Fruit fly (Drosophila melanogaster) whole organism, embryonic: ENCODE data around the gene Nos.

Experiments used
- Abd-B ChIP-seq: fragments of 200-800 bp; sonication (Bioruptor generic); optimal IDR thresholded peaks from 2 replicates; lab custom pipeline; 2018; ENCODE audit warnings: missing biosample characterization, mild to moderate bottlenecking, missing genetic modification characterization, moderate library complexity
- Aef1 ChIP-seq: fragments of 200-800 bp; sonication (Bioruptor generic); IDR thresholded peaks from 3 replicates; pipeline ENCODE4 v1.3.6; 2022; ENCODE audit warnings: missing biosample characterization, missing genetic modification characterization
- BtbVII ChIP-seq: fragments of 200-800 bp; sonication (Bioruptor generic); optimal IDR thresholded peaks from 3 replicates; lab custom pipeline; 2017; ENCODE audit warnings: missing biosample characterization, mild to moderate bottlenecking, missing genetic modification characterization
- CG11398 ChIP-seq: fragments of 200-800 bp; sonication (Bioruptor generic); optimal IDR thresholded peaks from 2 replicates; lab custom pipeline; 2016; ENCODE audit warnings: missing biosample characterization, missing genetic modification characterization
- CG1529 ChIP-seq: fragments of 200-800 bp; sonication (Bioruptor generic); optimal IDR thresholded peaks from 3 replicates; lab custom pipeline; 2018; ENCODE audit warnings: missing biosample characterization, missing genetic modification characterization
- CG15601 ChIP-seq: fragments of 200-800 bp; sonication (Bioruptor generic); optimal IDR thresholded peaks from 3 replicates; lab custom pipeline; 2019; ENCODE audit warnings: missing biosample characterization, mild to moderate bottlenecking, missing genetic modification characterization, moderate library complexity
- CG17568 ChIP-seq: fragments of 200-800 bp; sonication (Bioruptor generic); optimal IDR thresholded peaks from 2 replicates; lab custom pipeline; 2018; ENCODE audit warnings: missing biosample characterization, mild to moderate bottlenecking, missing genetic modification characterization, moderate library complexity
- CG3065 ChIP-seq: fragments of 200-800 bp; sonication (Bioruptor generic); optimal IDR thresholded peaks from 2 replicates; lab custom pipeline; 2016; ENCODE audit warnings: missing biosample characterization, missing genetic modification characterization
- CG31224 ChIP-seq: fragments of 200-800 bp; sonication (Bioruptor generic); IDR thresholded peaks from 2 replicates; pipeline ENCODE4 v1.3.6; 2022; ENCODE audit warnings: missing biosample characterization, missing genetic modification characterization
- CG3838 ChIP-seq: fragments of 200-800 bp; sonication (Bioruptor generic); optimal IDR thresholded peaks from 3 replicates; lab custom pipeline; 2016; ENCODE audit warnings: missing biosample characterization, missing genetic modification characterization
- CG4282 ChIP-seq: fragments of 200-800 bp; sonication (Bioruptor generic); optimal IDR thresholded peaks from 2 replicates; lab custom pipeline; 2016; ENCODE audit warnings: missing biosample characterization, missing genetic modification characterization
- CG6175 ChIP-seq: fragments of 200-800 bp; sonication (Bioruptor generic); IDR thresholded peaks from 3 replicates; pipeline ENCODE4 v1.3.6; 2022; ENCODE audit warnings: missing biosample characterization, missing genetic modification characterization
- CG6254 ChIP-seq: fragments of 200-800 bp; sonication (Bioruptor generic); optimal IDR thresholded peaks from 3 replicates; lab custom pipeline; 2017; ENCODE audit warnings: mild to moderate bottlenecking, missing biosample characterization, missing genetic modification reagents, missing genetic modification characterization
- CG6765 ChIP-seq: fragments of 200-800 bp; sonication (Bioruptor generic); optimal IDR thresholded peaks from 3 replicates; lab custom pipeline; 2017; ENCODE audit warnings: missing biosample characterization, mild to moderate bottlenecking, missing genetic modification characterization
- CG7786 ChIP-seq: fragments of 200-800 bp; sonication (Bioruptor generic); optimal IDR thresholded peaks from 2 replicates; lab custom pipeline; 2016; ENCODE audit warnings: missing biosample characterization, missing genetic modification characterization
- CG9437 ChIP-seq: fragments of 200-800 bp; sonication (Bioruptor generic); optimal IDR thresholded peaks from 2 replicates; lab custom pipeline; 2018; ENCODE audit warnings: missing biosample characterization, mild to moderate bottlenecking, missing genetic modification characterization
- Ets65A ChIP-seq: fragments of 200-800 bp; sonication (Bioruptor generic); peaks from one replicate; lab custom pipeline; 2016; ENCODE audit warnings: missing biosample characterization, missing genetic modification characterization
- Fer1 ChIP-seq: fragments of 200-800 bp; sonication (Bioruptor generic); optimal IDR thresholded peaks from 2 replicates; lab custom pipeline; 2017; ENCODE audit warnings: missing biosample characterization, mild to moderate bottlenecking, missing genetic modification characterization
- HLH3B ChIP-seq: fragments of 200-800 bp; sonication (Bioruptor generic); IDR thresholded peaks from 2 replicates; pipeline ENCODE4 v1.3.6; 2022; ENCODE audit warnings: missing biosample characterization, missing genetic modification characterization
- HLH4C ChIP-seq: fragments of 200-800 bp; sonication (Bioruptor generic); IDR thresholded peaks from 3 replicates; pipeline ENCODE4 v1.3.6; 2022; ENCODE audit warnings: missing biosample characterization, missing genetic modification characterization; ENCODE audit not compliant: partially characterized antibody
- Hsf ChIP-seq: fragments of 200-800 bp; sonication (Bioruptor generic); optimal IDR thresholded peaks from 3 replicates; lab custom pipeline; 2016; ENCODE audit warnings: missing biosample characterization, missing genetic modification characterization
- Mad ChIP-seq: fragments of 200-800 bp; sonication (Bioruptor generic); optimal IDR thresholded peaks from 2 replicates; lab custom pipeline; 2016; ENCODE audit warnings: missing biosample characterization, missing genetic modification characterization
- Max ChIP-seq: fragments of 200-800 bp; sonication (Bioruptor generic); optimal IDR thresholded peaks from 2 replicates; lab custom pipeline; 2016; ENCODE audit warnings: missing biosample characterization, mild to moderate bottlenecking, missing genetic modification characterization
- aop ChIP-seq: fragments of 200-800 bp; sonication (Bioruptor generic); IDR thresholded peaks from 2 replicates; pipeline ENCODE4 v1.3.6; 2022; ENCODE audit warnings: missing biosample characterization, missing genetic modification characterization
- ash1 ChIP-seq: fragments of 200-800 bp; sonication (Bioruptor generic); optimal IDR thresholded peaks from 2 replicates; lab custom pipeline; 2018; ENCODE audit warnings: missing biosample characterization, mild to moderate bottlenecking, missing genetic modification characterization
- bigmax ChIP-seq: fragments of 200-800 bp; sonication (Bioruptor generic); optimal IDR thresholded peaks from 2 replicates; lab custom pipeline; 2018; ENCODE audit warnings: missing biosample characterization, mild to moderate bottlenecking, missing genetic modification characterization
- cad ChIP-seq: fragments of >200 bp; optimal IDR thresholded peaks from 2 replicates; lab custom pipeline; 2017; ENCODE audit warnings: missing biosample characterization, missing genetic modification characterization
- chm ChIP-seq: fragments of 200-800 bp; sonication (Bioruptor generic); IDR thresholded peaks from 2 replicates; pipeline ENCODE4 v1.3.6; 2022; ENCODE audit warnings: missing biosample characterization, missing genetic modification characterization
- esg ChIP-seq: fragments of 200-800 bp; sonication (Bioruptor generic); conservative IDR thresholded peaks from 2 replicates; pipeline ENCODE4 v1.3.6; 2022; ENCODE audit warnings: missing biosample characterization, missing genetic modification characterization
- eyg ChIP-seq: fragments of 200-800 bp; sonication (Bioruptor generic); optimal IDR thresholded peaks from 3 replicates; lab custom pipeline; 2016; ENCODE audit warnings: missing biosample characterization, missing genetic modification characterization
- fd3F ChIP-seq: fragments of 200-800 bp; sonication (Bioruptor generic); optimal IDR thresholded peaks from 2 replicates; lab custom pipeline; 2018; ENCODE audit warnings: missing biosample characterization, mild to moderate bottlenecking, missing genetic modification characterization, moderate library complexity
- gcm2 ChIP-seq: fragments of 200-800 bp; sonication (Bioruptor generic); optimal IDR thresholded peaks from 2 replicates; lab custom pipeline; 2016; ENCODE audit warnings: missing biosample characterization, missing genetic modification characterization
- hb ChIP-seq: fragments of 200-800 bp; sonication (Bioruptor generic); IDR thresholded peaks from 3 replicates; pipeline ENCODE4 v1.3.6; 2022; ENCODE audit warnings: missing biosample characterization, missing genetic modification characterization; ENCODE audit not compliant: partially characterized antibody
- hth ChIP-seq: fragments of >200 bp; optimal IDR thresholded peaks from 2 replicates; lab custom pipeline; 2017; ENCODE audit warnings: inconsistent platforms
- lbe ChIP-seq: fragments of 200-800 bp; sonication (Bioruptor generic); optimal IDR thresholded peaks from 2 replicates; lab custom pipeline; 2016; ENCODE audit warnings: missing biosample characterization, mild to moderate bottlenecking, missing genetic modification characterization
- lola ChIP-seq, 3 experiments: fragments of >200 bp in 2 of 3; fragments of 200-800 bp in 1 of 3; sonication (Bioruptor generic) in 1 of 3; optimal IDR thresholded peaks; 2 replicates each; lab custom pipeline; 2017 to 2019; ENCODE audit warnings: missing biosample characterization in 3 of 3, missing genetic modification characterization in 3 of 3, mild to moderate bottlenecking in 1 of 3, moderate library complexity in 1 of 3
- mam ChIP-seq: fragments of 200-800 bp; sonication (Bioruptor generic); optimal IDR thresholded peaks from 3 replicates; lab custom pipeline; 2016; ENCODE audit warnings: missing biosample characterization, missing genetic modification characterization
- nau ChIP-seq: fragments of 200-800 bp; sonication (Bioruptor generic); optimal IDR thresholded peaks from 3 replicates; lab custom pipeline; 2017; ENCODE audit warnings: missing biosample characterization, mild to moderate bottlenecking, missing genetic modification characterization, missing genetic modification reagents
- onecut ChIP-seq: fragments of 200-800 bp; sonication (Bioruptor generic); IDR thresholded peaks from 2 replicates; pipeline ENCODE4 v1.3.6; 2022; ENCODE audit warnings: missing biosample characterization, missing genetic modification characterization
- prd ChIP-seq, 3 experiments: fragments of >200 bp in 2 of 3; fragments of 200-800 bp in 1 of 3; sonication (Bioruptor generic) in 1 of 3; optimal IDR thresholded peaks in 2 of 3; IDR thresholded peaks in 1 of 3; 2 replicates in 2 of 3; 3 replicates in 1 of 3; pipeline versions ENCODE4 v1.3.6 to Lab custom; 2017 to 2022; ENCODE audit warnings: missing biosample characterization in 1 of 3, missing genetic modification characterization in 1 of 3
- pzg ChIP-seq: fragments of 200-800 bp; sonication (Bioruptor generic); optimal IDR thresholded peaks from 3 replicates; lab custom pipeline; 2018; ENCODE audit warnings: missing biosample characterization, mild to moderate bottlenecking, missing genetic modification characterization, moderate library complexity
- salm ChIP-seq: fragments of 200-800 bp; sonication (Bioruptor generic); optimal IDR thresholded peaks from 2 replicates; lab custom pipeline; 2018; ENCODE audit warnings: missing biosample characterization, mild to moderate bottlenecking, missing genetic modification characterization
- slp2 ChIP-seq: fragments of 200-800 bp; sonication (Bioruptor generic); optimal IDR thresholded peaks from 2 replicates; lab custom pipeline; 2016; ENCODE audit warnings: missing biosample characterization, missing genetic modification characterization
- so ChIP-seq: fragments of 200-800 bp; sonication (Bioruptor generic); IDR thresholded peaks from 3 replicates; pipeline ENCODE4 v1.3.6; 2022; ENCODE audit warnings: missing biosample characterization, missing genetic modification characterization
- vfl ChIP-seq: fragments of 200-800 bp; sonication (Bioruptor generic); optimal IDR thresholded peaks from 2 replicates; lab custom pipeline; 2016; ENCODE audit warnings: missing biosample characterization, missing genetic modification characterization
- yki ChIP-seq: fragments of >200 bp; optimal IDR thresholded peaks from 3 replicates; lab custom pipeline; 2018
- zen ChIP-seq: fragments of 200-800 bp; sonication (Bioruptor generic); optimal IDR thresholded peaks from 3 replicates; lab custom pipeline; 2018; ENCODE audit warnings: missing biosample characterization, mild to moderate bottlenecking, missing genetic modification characterization, moderate library complexity

Nos gene

dm6 chr2L:10850320-10850990, 13.1 kb upstream of the Nos start, which contains the start of gene porin (continued):
- peak; percentile 38 for TF ChIP-seq Fer1 (GFP tag; lab: Kevin White, UChicago)

dm6 chr2L:10849511-10850191, 12.3 kb upstream of the Nos start, which contains the start of gene SmydA-3:
Gene SmydA-3, plus strand, starts transcription at chr2L:10850141.
- TF ChIP-seq onecut (GFP tag; lab: Robert Waterston, UW) = peak; percentile 84
- no peak for TF ChIP-seq CG3065 (GFP tag; lab: Kevin White, UChicago)
- TF ChIP-seq mam (GFP tag; lab: Kevin White, UChicago) = no peak
- TF ChIP-seq CG1529 (GFP tag; lab: Kevin White, UChicago) = no peak
- no peak for TF ChIP-seq Aef1 (GFP tag; lab: Robert Waterston, UW)
- peak; percentile 82 for TF ChIP-seq Ets65A
- no peak for TF ChIP-seq CG11398 (GFP tag; lab: Kevin White, UChicago)
- no peak for TF ChIP-seq salm (tag; lab: Kevin White, UChicago)
- no peak for TF ChIP-seq Hsf (GFP tag; lab: Kevin White, UChicago)
- no peak for TF ChIP-seq CG15601
- TF ChIP-seq chm (GFP tag; lab: Robert Waterston, UW) = 0 out of 2 replicates have a peak, but pooled peaks have one; percentile 6
- TF ChIP-seq gcm2 (GFP tag; lab: Kevin White, UChicago) = no peak
- TF ChIP-seq CG6765 (GFP tag; lab: Kevin White, UChicago) = peak; percentile 32
- TF ChIP-seq yki = no peak
- no peak for TF ChIP-seq HLH4C (GFP tag; lab: Robert Waterston, UW)
- peak; percentile 47; the same call in 1 of the 3 replicates for TF ChIP-seq so (GFP tag; lab: Robert Waterston, UW)
- no peak for TF ChIP-seq Mad (GFP tag; lab: Kevin White, UChicago)
- TF ChIP-seq slp2 (GFP tag; lab: Kevin White, UChicago) = no peak
- no peak for TF ChIP-seq CG6254 (GFP tag; lab: Kevin White, UChicago)
- 0 out of 2 replicates have a peak, but pooled peaks have one; percentile 14 for TF ChIP-seq HLH3B
- no peak for TF ChIP-seq CG31224
- TF ChIP-seq bigmax (GFP tag; lab: Kevin White, UChicago) = no peak
- TF ChIP-seq BtbVII = peak; percentile 26
- TF ChIP-seq fd3F (GFP tag; lab: Kevin White, UChicago) = no peak
- no peak for TF ChIP-seq CG4282 (GFP tag; lab: Kevin White, UChicago)
- TF ChIP-seq prd (optimal IDR thresholded peaks at IDR 0.05; lab: Kevin White, UChicago) = no peak
- peak; percentile 59; the same call in 1 of the 3 replicates for TF ChIP-seq prd (GFP tag; IDR thresholded peaks at IDR 0.05; lab: Robert Waterston, UW)
- TF ChIP-seq eyg = no peak
- TF ChIP-seq ash1 = no peak
- no peak for TF ChIP-seq Abd-B (GFP tag; lab: Kevin White, UChicago)
- no peak for TF ChIP-seq zen (tag; lab: Kevin White, UChicago)
- no peak for TF ChIP-seq CG7786 (GFP tag; lab: Kevin White, UChicago)
- no peak for TF ChIP-seq hb (GFP tag; lab: Robert Waterston, UW)
- TF ChIP-seq cad (GFP tag; lab: Kevin White, UChicago) = no peak
- TF ChIP-seq hth (lab: Kevin White, UChicago) = no peak
- no peak for TF ChIP-seq lbe (GFP tag; lab: Kevin White, UChicago)
- TF ChIP-seq vfl (GFP tag; lab: Kevin White, UChicago) = no peak
- TF ChIP-seq CG17568 (GFP tag; lab: Kevin White, UChicago) = no peak
- TF ChIP-seq CG6175 (GFP tag; lab: Robert Waterston, UW) = no peak
- no peak for TF ChIP-seq lola (GFP tag; optimal IDR thresholded peaks at IDR 0.05; lab: Kevin White, UChicago)
- TF ChIP-seq esg (GFP tag; lab: Robert Waterston, UW) = 0 out of 2 replicates have a peak, but pooled peaks have one; percentile 22
- no peak for TF ChIP-seq nau (GFP tag; lab: Kevin White, UChicago)
- no peak for TF ChIP-seq pzg (GFP tag; lab: Kevin White, UChicago)
- no peak for TF ChIP-seq aop (GFP tag; lab: Robert Waterston, UW)
- TF ChIP-seq CG9437 = no peak
- TF ChIP-seq Max (GFP tag; lab: Kevin White, UChicago) = no peak
- TF ChIP-seq CG3838 (GFP tag; lab: Kevin White, UChicago) = no peak
